Fruit fly (Drosophila melanogaster): Measurements from ENCODE around the gene PIG-P.

The PIG-P gene

DNA sequence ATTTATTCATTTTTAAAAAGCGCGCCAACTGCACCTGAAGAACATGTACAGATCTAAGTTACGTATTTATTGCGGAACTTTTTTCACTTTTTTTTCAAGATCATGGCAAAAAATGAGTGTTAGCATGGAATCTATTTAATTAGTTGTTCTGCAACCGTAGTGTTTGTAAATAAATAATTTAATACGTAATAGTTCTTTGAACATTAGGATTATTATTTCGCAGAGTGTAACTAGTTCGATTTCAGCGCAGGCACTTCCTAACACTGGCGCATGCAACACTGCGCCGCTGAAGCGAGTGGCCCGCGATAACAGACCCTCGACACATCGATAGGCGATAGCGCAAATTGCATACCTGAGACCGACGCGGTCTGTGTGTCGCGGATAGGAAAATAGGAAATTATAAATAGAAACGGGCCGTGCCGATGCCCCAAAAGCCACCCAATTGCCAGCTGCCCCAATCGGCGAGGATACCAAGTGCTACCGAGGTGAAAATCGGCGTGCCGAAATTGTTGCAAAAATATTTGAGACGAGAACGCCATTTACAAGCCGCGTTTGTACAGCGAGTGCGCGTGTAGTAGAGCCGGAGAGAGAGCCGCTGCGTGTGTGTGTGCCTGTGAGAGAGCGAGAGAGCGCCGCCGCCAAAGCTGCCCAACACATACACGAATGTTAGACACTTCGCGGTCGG lies 16.5 kb downstream of the PIG-P start, which contains the start of gene gro (continued):
- TF ChIP-seq cyc (GFP tag; optimal IDR thresholded peaks at IDR 0.05): peak; percentile 81
- peak; percentile 84 for TF ChIP-seq pdm3 (GFP tag; optimal IDR thresholded peaks at IDR 0.05)
- TF ChIP-seq achi (GFP tag; optimal IDR thresholded peaks at IDR 0.05): peak; percentile 63
- no peak for TF ChIP-seq fd59A (GFP tag; optimal IDR thresholded peaks at IDR 0.05)
- TF ChIP-seq CG10631 (GFP tag; optimal IDR thresholded peaks at IDR 0.05): peak; percentile 81
- TF ChIP-seq Sox102F (GFP tag; optimal IDR thresholded peaks at IDR 0.05): peak; percentile 41
- TF ChIP-seq svp (GFP tag): peak; percentile 85
- no peak for TF ChIP-seq spab (GFP tag; optimal IDR thresholded peaks at IDR 0.05)
- TF ChIP-seq fd85E (GFP tag; optimal IDR thresholded peaks at IDR 0.05): peak; percentile 31
- TF ChIP-seq CG3032 (tag; optimal IDR thresholded peaks at IDR 0.05): peak; percentile 67
- TF ChIP-seq Sox14 (GFP tag; optimal IDR thresholded peaks at IDR 0.05): peak; percentile 60
- TF ChIP-seq CG6854 (GFP tag; optimal IDR thresholded peaks at IDR 0.05): peak; percentile 57
- no peak for TF ChIP-seq Hr38 (GFP tag; optimal IDR thresholded peaks at IDR 0.05)
- TF ChIP-seq Sox15 (GFP tag; optimal IDR thresholded peaks at IDR 0.05): peak; percentile 46
- TF ChIP-seq Hr39 (GFP tag; optimal IDR thresholded peaks at IDR 0.05): peak; percentile 77

dm6 chr3R:26039793-26040335 lies 18.2 kb downstream of the PIG-P start:
- TF ChIP-seq Eip78C (GFP tag) (peak; percentile 13), CG4318 (GFP tag; optimal IDR thresholded peaks at IDR 0.05) (no peak)

- TF ChIP-seq spab (GFP tag; optimal IDR thresholded peaks at IDR 0.05): no peak
- no peak for TF ChIP-seq Smox (GFP tag; optimal IDR thresholded peaks at IDR 0.05)
- TF ChIP-seq Eip93F (GFP tag; optimal IDR thresholded peaks at IDR 0.05): no peak
- TF ChIP-seq Eip78C (GFP tag): no peak
- no peak for TF ChIP-seq fd85E (GFP tag; optimal IDR thresholded peaks at IDR 0.05)
- no peak for TF ChIP-seq Gug (GFP tag; IDR thresholded peaks at IDR 0.05)
- no peak for TF ChIP-seq CG15336 (GFP tag; IDR thresholded peaks at IDR 0.05)
- no peak for TF ChIP-seq CG6808 (GFP tag; optimal IDR thresholded peaks at IDR 0.05)
- TF ChIP-seq OdsH (GFP tag; optimal IDR thresholded peaks at IDR 0.05): no peak
- no peak for TF ChIP-seq svp (GFP tag)
- no peak for TF ChIP-seq acj6 (GFP tag; optimal IDR thresholded peaks at IDR 0.05)
- TF ChIP-seq fkh (GFP tag; optimal IDR thresholded peaks at IDR 0.05): no peak
- no peak for TF ChIP-seq esn (GFP tag; optimal IDR thresholded peaks at IDR 0.05)
- no peak for TF ChIP-seq CG8319 (GFP tag; optimal IDR thresholded peaks at IDR 0.05)
- no peak for TF ChIP-seq Hr39 (GFP tag; optimal IDR thresholded peaks at IDR 0.05)
- no peak for TF ChIP-seq net (GFP tag; optimal IDR thresholded peaks at IDR 0.05)
- TF ChIP-seq CG8632 (GFP tag; optimal IDR thresholded peaks at IDR 0.05): no peak
Observed at dm6 chr3R:26037899-26038298, 20.1 kb downstream of the PIG-P start.

- TF ChIP-seq CG6276 (GFP tag; optimal IDR thresholded peaks at IDR 0.05) (peak; percentile 87), eg (GFP tag; IDR thresholded peaks at IDR 0.05) (peak; percentile 57), Met (GFP tag; optimal IDR thresholded peaks at IDR 0.05) (peak; percentile 95), topi (GFP tag; optimal IDR thresholded peaks at IDR 0.05) (peak; percentile 93), CG6854 (GFP tag; optimal IDR thresholded peaks at IDR 0.05) (peak; percentile 90), CG1621 (tag; optimal IDR thresholded peaks at IDR 0.05) (peak; percentile 76), OdsH (GFP tag; optimal IDR thresholded peaks at IDR 0.05) (peak; percentile 87), CG10631 (GFP tag; optimal IDR thresholded peaks at IDR 0.05) (peak; percentile 86), Eip93F (GFP tag; optimal IDR thresholded peaks at IDR 0.05) (peak; percentile 53), salr (GFP tag; optimal IDR thresholded peaks at IDR 0.05) (peak; percentile 60 to 85), CG4318 (GFP tag; optimal IDR thresholded peaks at IDR 0.05) (peak; percentile 72), Gug (GFP tag; IDR thresholded peaks at IDR 0.05) (peak; percentile 49), Eip75B (GFP tag; optimal IDR thresholded peaks at IDR 0.05) (peak; percentile 92), CG6808 (GFP tag; optimal IDR thresholded peaks at IDR 0.05) (peak; percentile 96), CG10669 (GFP tag; optimal IDR thresholded peaks at IDR 0.05) (peak; percentile 92), Sox102F (GFP tag; optimal IDR thresholded peaks at IDR 0.05) (peak; percentile 90), Hr38 (GFP tag; optimal IDR thresholded peaks at IDR 0.05) (no peak), pdm3 (GFP tag; optimal IDR thresholded peaks at IDR 0.05) (peak; percentile 88), vri (GFP tag; optimal IDR thresholded peaks at IDR 0.05) (peak; percentile 84), ss (GFP tag; optimal IDR thresholded peaks at IDR 0.05) (peak; percentile 95 to 96), CG16779 (tag; optimal IDR thresholded peaks at IDR 0.05) (peak; percentile 89), CG31627 (GFP tag; optimal IDR thresholded peaks at IDR 0.05) (peak; percentile 80)
Observed at dm6 chr3R:26036153-26037144, 21.6 kb downstream of the PIG-P start.
